Worm (Caenorhabditis elegans) whole organism, late embryonic: ENCODE results near the gene F55C9.11.

Experiments
- ceh-45 ChIP-seq: fragments of 200-800 bp; sonication (Bioruptor generic); IDR thresholded peaks from 2 replicates; pipeline ENCODE4 v1.3.6; 2022; ENCODE audit warnings: missing genetic modification reagents, missing genetic modification characterization, missing compliant biosample characterization
- ets-4 ChIP-seq: sonication (generic microtip); optimal IDR thresholded peaks from 2 replicates; lab custom pipeline; 2016; ENCODE audit warnings: missing genetic modification characterization, missing compliant biosample characterization
- fkh-6 ChIP-seq: sonication (generic microtip); optimal IDR thresholded peaks from 2 replicates; lab custom pipeline; 2016; ENCODE audit warnings: missing genetic modification characterization, missing compliant biosample characterization
- nhr-11 ChIP-seq: fragments of 150-350 bp; optimal IDR thresholded peaks from 2 replicates; lab custom pipeline; 2014; ENCODE audit warnings: missing biosample characterization, missing genetic modification characterization
- unc-3 ChIP-seq, 2 experiments: fragments of 200-800 bp in 1 of 2; sonication (Bioruptor generic) in 1 of 2; sonication (generic microtip) in 1 of 2; conservative IDR thresholded peaks in 1 of 2; optimal IDR thresholded peaks in 1 of 2; 2 replicates each; pipeline versions ENCODE4 v1.3.6 to Lab custom; 2016 to 2022; ENCODE audit warnings: missing compliant biosample characterization in 2 of 2, missing genetic modification characterization in 2 of 2, missing genetic modification reagents in 1 of 2
- zip-5 ChIP-seq: sonication (generic microtip); optimal IDR thresholded peaks from 2 replicates; lab custom pipeline; 2016; ENCODE audit warnings: missing genetic modification characterization, missing compliant biosample characterization

- TF ChIP-seq nhr-11 (tag; lab: Kevin White, UChicago) = no peak
- no peak for TF ChIP-seq fkh-6 (tag; lab: Kevin White, UChicago)
- TF ChIP-seq zip-5 (tag; lab: Kevin White, UChicago) = no peak
- no peak for TF ChIP-seq ceh-45
- TF ChIP-seq ets-4 (tag; lab: Kevin White, UChicago) = no peak
- no peak for TF ChIP-seq unc-3 (GFP tag; conservative IDR thresholded peaks at IDR 0.05; lab: Robert Waterston, UW)
- no peak for TF ChIP-seq unc-3 (tag; optimal IDR thresholded peaks at IDR 0.05; lab: Kevin White, UChicago)
Observed at ce11 chrV:19262349-19262748, 47.1 kb downstream of the F55C9.11 start, which contains the start of gene F21D9.2.
